Worm (Caenorhabditis elegans) whole organism, L1 larva: Measurements from ENCODE around the gene C15H11.1.

Source experiments
- efl-3 ChIP-seq: fragments of 200-800 bp; sonication (Bioruptor generic); optimal IDR thresholded peaks from 2 replicates; lab custom pipeline; 2018; ENCODE audit warnings: mild to moderate bottlenecking, missing genetic modification characterization, missing compliant biosample characterization
- egl-27 ChIP-seq, 2 experiments: fragments of 150-350 bp in 1 of 2; sonication (generic microtip); optimal IDR thresholded peaks; 3 replicates each; lab custom pipeline; 2017 to 2018; ENCODE audit warnings: missing biosample characterization in 2 of 2, missing genetic modification characterization in 2 of 2, missing genetic modification reagents in 2 of 2
- hpl-2 ChIP-seq: fragments of 150-350 bp; optimal IDR thresholded peaks from 2 replicates; lab custom pipeline; 2014; ENCODE audit warnings: missing biosample characterization, missing genetic modification reagents, missing genetic modification characterization
- lin-39 ChIP-seq: fragments of 150-350 bp; optimal IDR thresholded peaks from 2 replicates; lab custom pipeline; 2014; ENCODE audit warnings: missing biosample characterization, missing genetic modification reagents, missing genetic modification characterization
- mdl-1 ChIP-seq, 2 experiments: fragments of 150-350 bp; optimal IDR thresholded peaks; 2 replicates each; lab custom pipeline; 2014 to 2017; ENCODE audit warnings: missing biosample characterization in 2 of 2, missing genetic modification characterization in 2 of 2, inconsistent platforms in 1 of 2
- nhr-77 ChIP-seq: fragments of 150-350 bp; optimal IDR thresholded peaks from 2 replicates; lab custom pipeline; 2014; ENCODE audit warnings: missing biosample characterization, missing genetic modification characterization
- pax-3 ChIP-seq: fragments of 200-800 bp; sonication (Bioruptor generic); optimal IDR thresholded peaks from 2 replicates; lab custom pipeline; 2018; ENCODE audit warnings: mild to moderate bottlenecking, missing genetic modification characterization, moderate library complexity, missing compliant biosample characterization
- skn-1 ChIP-seq: fragments of 150-350 bp; optimal IDR thresholded peaks from 2 replicates; lab custom pipeline; 2014; ENCODE audit warnings: missing biosample characterization, missing genetic modification characterization
- ztf-11 ChIP-seq, 2 experiments: sonication (generic microtip); optimal IDR thresholded peaks; 2 replicates each; lab custom pipeline; 2016 to 2017; ENCODE audit warnings: missing genetic modification characterization in 2 of 2, missing biosample characterization in 1 of 2, missing compliant biosample characterization in 1 of 2

DNA sequence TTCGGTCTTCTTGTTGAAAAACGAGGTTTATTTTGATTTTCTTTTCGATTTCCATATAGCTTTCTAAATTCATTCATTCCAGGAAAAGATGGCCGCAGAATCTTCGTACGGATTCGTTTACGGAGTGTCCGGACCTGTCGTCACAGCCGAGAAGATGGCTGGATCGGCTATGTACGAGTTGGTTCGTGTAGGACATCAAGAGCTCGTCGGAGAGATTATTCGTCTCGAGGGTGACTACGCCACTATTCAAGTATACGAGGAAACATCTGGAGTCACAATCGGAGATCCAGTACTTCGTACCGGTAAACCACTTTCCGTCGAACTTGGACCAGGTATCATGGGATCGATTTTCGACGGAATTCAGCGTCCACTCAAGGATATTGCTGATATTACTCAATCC lies 42.0 kb upstream of the C15H11.1 start, which contains the start of gene vha-13:
- TF ChIP-seq efl-3 (GFP tag; lab: Kevin White, UChicago) (no peak), egl-27 (tag; optimal IDR thresholded peaks at IDR 0.05; lab: Kevin White, UChicago) (no peak), skn-1 (tag; lab: Kevin White, UChicago) (no peak), hpl-2 (GFP tag; lab: Kevin White, UChicago) (no peak), ztf-11 (tag; optimal IDR thresholded peaks at IDR 0.05; lab: Kevin White, UChicago) (no peak), pax-3 (tag; lab: Kevin White, UChicago) (no peak), nhr-77 (tag; lab: Kevin White, UChicago) (no peak), lin-39 (tag; lab: Kevin White, UChicago) (no peak), mdl-1 (tag; optimal IDR thresholded peaks at IDR 0.05; lab: Kevin White, UChicago) (no peak)
